Worm (Caenorhabditis elegans): ENCODE measurements around the gene Y51A2A.16.

- TF ChIP-seq zfh-2 (GFP tag; conservative IDR thresholded peaks at IDR 0.05) (no peak), F22D6.2 (tag; optimal IDR thresholded peaks at IDR 0.05) (no peak), athp-1 (tag; optimal IDR thresholded peaks at IDR 0.05) (no peak), nfyb-1 (GFP tag; IDR thresholded peaks at IDR 0.05) (no peak), tbx-9 (tag; optimal IDR thresholded peaks at IDR 0.05; ENCODE audit: borderline replicate concordance) (no peak), madf-8 (GFP tag; conservative IDR thresholded peaks at IDR 0.05) (no peak), ztf-26 (tag; optimal IDR thresholded peaks at IDR 0.05) (no peak), snpc-4 (GFP tag; optimal IDR thresholded peaks at IDR 0.05) (no peak), snpc-4 (tag; optimal IDR thresholded peaks at IDR 0.05) (no peak), K11D2.4 (GFP tag; IDR thresholded peaks at IDR 0.05) (no peak), unc-62 (GFP tag; optimal IDR thresholded peaks at IDR 0.05) (no peak), ccch-3 (GFP tag; optimal IDR thresholded peaks at IDR 0.05) (no peak), ama-1 (optimal IDR thresholded peaks at IDR 0.05) (no peak), ama-1 (GFP tag; optimal IDR thresholded peaks at IDR 0.05) (no peak), attf-6 (GFP tag; IDR thresholded peaks at IDR 0.05) (no peak), bed-1 (GFP tag; IDR thresholded peaks at IDR 0.05) (no peak)
Measured at ce11 chrV:18246077-18246476, 34.6 kb downstream of the Y51A2A.16 start.
